Worm (Caenorhabditis elegans) whole organism, L1 larva: ENCODE results near the gene cul-2.

Source experiments
- C34B4.2 ChIP-seq: sonication (generic microtip); optimal IDR thresholded peaks from 2 replicates; lab custom pipeline; 2017; ENCODE audit warnings: mild to moderate bottlenecking, missing genetic modification characterization, missing compliant biosample characterization
- Y116A8C.19 ChIP-seq: sonication (generic microtip); optimal IDR thresholded peaks from 2 replicates; lab custom pipeline; 2016; ENCODE audit warnings: missing compliant biosample characterization, missing genetic modification characterization, borderline replicate concordance
- aha-1 ChIP-seq: fragments of 150-350 bp; optimal IDR thresholded peaks from 2 replicates; lab custom pipeline; 2014; ENCODE audit warnings: missing biosample characterization, missing genetic modification characterization
- alr-1 ChIP-seq: fragments of 200-800 bp; sonication (Bioruptor generic); optimal IDR thresholded peaks from 2 replicates; lab custom pipeline; 2018; ENCODE audit warnings: borderline replicate concordance, mild to moderate bottlenecking, missing genetic modification characterization, missing compliant biosample characterization
- ama-1 ChIP-seq: fragments of 150-350 bp; optimal IDR thresholded peaks from 2 replicates; lab custom pipeline; 2014
- blmp-1 ChIP-seq: fragments of 150-350 bp; optimal IDR thresholded peaks from 2 replicates; lab custom pipeline; 2014; ENCODE audit warnings: missing biosample characterization, missing genetic modification characterization
- ceh-63 ChIP-seq: fragments of 200-800 bp; sonication (Bioruptor generic); optimal IDR thresholded peaks from 2 replicates; lab custom pipeline; 2018; ENCODE audit warnings: mild to moderate bottlenecking, missing genetic modification characterization, missing compliant biosample characterization
- ceh-8 ChIP-seq: fragments of 200-800 bp; sonication (Bioruptor generic); optimal IDR thresholded peaks from 2 replicates; lab custom pipeline; 2018; ENCODE audit warnings: mild to moderate bottlenecking, missing genetic modification characterization, moderate library complexity, missing compliant biosample characterization
- dsc-1 ChIP-seq: sonication (generic microtip); optimal IDR thresholded peaks from 2 replicates; lab custom pipeline; 2016; ENCODE audit warnings: mild to moderate bottlenecking, missing genetic modification characterization, missing compliant biosample characterization
- efl-1 ChIP-seq, 4 experiments: fragments of 150-350 bp; optimal IDR thresholded peaks in 3 of 4; peaks in 1 of 4; 1 replicate in 1 of 4; 2 replicates in 3 of 4; lab custom pipeline; 2014; ENCODE audit warnings: missing biosample characterization in 2 of 4, missing genetic modification characterization in 2 of 4, missing genetic modification reagents in 2 of 4
- egl-13 ChIP-seq: sonication (generic microtip); optimal IDR thresholded peaks from 2 replicates; lab custom pipeline; 2016; ENCODE audit warnings: missing genotype, missing genetic modification reagents, missing genetic modification characterization, missing compliant biosample characterization
- elt-2 ChIP-seq: sonication (generic microtip); optimal IDR thresholded peaks from 2 replicates; lab custom pipeline; 2016; ENCODE audit warnings: missing genetic modification characterization, mild to moderate bottlenecking, inconsistent platforms, missing compliant biosample characterization, missing genetic modification reagents
- elt-3 ChIP-seq, 6 experiments: fragments of 150-350 bp in 1 of 6; sonication (generic microtip); optimal IDR thresholded peaks; 2 replicates each; lab custom pipeline; 2017 to 2018; ENCODE audit warnings: missing biosample characterization in 6 of 6, missing genetic modification characterization in 6 of 6, inconsistent platforms in 1 of 6
- fos-1 ChIP-seq: fragments of 150-350 bp; optimal IDR thresholded peaks from 2 replicates; lab custom pipeline; 2014; ENCODE audit warnings: missing biosample characterization, missing genetic modification characterization
- grh-1 ChIP-seq: fragments of 200-800 bp; sonication (Bioruptor generic); IDR thresholded peaks from 2 replicates; pipeline ENCODE4 v1.3.6; 2022; ENCODE audit warnings: missing genetic modification reagents, missing genetic modification characterization, missing compliant biosample characterization
- hlh-4 ChIP-seq: sonication (generic microtip); optimal IDR thresholded peaks from 2 replicates; lab custom pipeline; 2016; ENCODE audit warnings: mild to moderate bottlenecking, missing genetic modification characterization, missing compliant biosample characterization
- lin-14 ChIP-seq: fragments of 200-800 bp; sonication (Bioruptor generic); optimal IDR thresholded peaks from 2 replicates; lab custom pipeline; 2018; ENCODE audit warnings: mild to moderate bottlenecking, missing genetic modification characterization, moderate library complexity, missing compliant biosample characterization
- lin-35 ChIP-seq, 2 experiments: fragments of 150-350 bp; optimal IDR thresholded peaks; 2 replicates each; lab custom pipeline; 2014; ENCODE audit warnings: missing biosample characterization in 2 of 2, missing genetic modification characterization in 2 of 2, missing genetic modification reagents in 2 of 2
- lsy-2 ChIP-seq, 2 experiments: fragments of 150-350 bp; optimal IDR thresholded peaks; 2 replicates each; lab custom pipeline; 2014; ENCODE audit warnings: missing biosample characterization in 2 of 2, missing genetic modification characterization in 2 of 2
- mab-9 ChIP-seq: fragments of 200-800 bp; sonication (Bioruptor generic); IDR thresholded peaks from 2 replicates; pipeline ENCODE4 v1.3.6; 2022; ENCODE audit warnings: missing genetic modification reagents, missing genetic modification characterization, missing compliant biosample characterization
- mep-1 ChIP-seq: fragments of 150-350 bp; optimal IDR thresholded peaks from 2 replicates; lab custom pipeline; 2014; ENCODE audit warnings: missing biosample characterization, missing genetic modification characterization
- nhr-19 ChIP-seq: fragments of 200-800 bp; sonication (Bioruptor generic); conservative IDR thresholded peaks from 2 replicates; pipeline ENCODE4 v1.3.6; 2022; ENCODE audit warnings: missing genetic modification characterization, missing compliant biosample characterization
- nhr-20 ChIP-seq: sonication (generic microtip); optimal IDR thresholded peaks from 2 replicates; lab custom pipeline; 2016; ENCODE audit warnings: mild to moderate bottlenecking, missing genetic modification characterization, missing compliant biosample characterization
- nhr-28 ChIP-seq: fragments of 150-350 bp; optimal IDR thresholded peaks from 2 replicates; lab custom pipeline; 2014; ENCODE audit warnings: missing biosample characterization, missing genetic modification characterization
- nhr-76 ChIP-seq: sonication (generic microtip); optimal IDR thresholded peaks from 2 replicates; lab custom pipeline; 2017; ENCODE audit warnings: missing biosample characterization, missing genetic modification characterization
- nhr-85 ChIP-seq: sonication (generic microtip); peaks from one replicate; lab custom pipeline; 2016; ENCODE audit warnings: missing genetic modification characterization, inconsistent platforms, missing compliant biosample characterization
- nhr-90 ChIP-seq: sonication (generic microtip); optimal IDR thresholded peaks from 2 replicates; lab custom pipeline; 2016; ENCODE audit warnings: mild to moderate bottlenecking, missing genetic modification characterization, missing compliant biosample characterization; ENCODE audit not compliant: poor library complexity
- pag-3 ChIP-seq: sonication (generic microtip); optimal IDR thresholded peaks from 2 replicates; lab custom pipeline; 2017; ENCODE audit warnings: missing genetic modification characterization, mild to moderate bottlenecking, missing compliant biosample characterization, antibody characterized with exemption, borderline replicate concordance; ENCODE audit not compliant: insufficient read depth
- pqm-1 ChIP-seq: sonication (generic microtip); optimal IDR thresholded peaks from 3 replicates; lab custom pipeline; 2017; ENCODE audit warnings: missing biosample characterization, missing genetic modification characterization
- rnt-1 ChIP-seq: sonication (generic microtip); optimal IDR thresholded peaks from 2 replicates; lab custom pipeline; 2016; ENCODE audit warnings: mild to moderate bottlenecking, missing genetic modification characterization, moderate library complexity, missing compliant biosample characterization
- skn-1 ChIP-seq: fragments of 150-350 bp; optimal IDR thresholded peaks from 2 replicates; lab custom pipeline; 2014; ENCODE audit warnings: missing biosample characterization, missing genetic modification characterization
- snpc-4 ChIP-seq: fragments of 150-350 bp; optimal IDR thresholded peaks from 2 replicates; lab custom pipeline; 2014; ENCODE audit warnings: missing biosample characterization, missing genetic modification characterization
- sup-37 ChIP-seq: fragments of 200-800 bp; sonication (Bioruptor generic); optimal IDR thresholded peaks from 2 replicates; lab custom pipeline; 2018; ENCODE audit warnings: mild to moderate bottlenecking, missing genetic modification characterization, missing compliant biosample characterization
- swsn-7 ChIP-seq: sonication (generic microtip); optimal IDR thresholded peaks from 2 replicates; lab custom pipeline; 2016; ENCODE audit warnings: missing genetic modification characterization, missing compliant biosample characterization
- tbx-2 ChIP-seq: sonication (generic microtip); optimal IDR thresholded peaks from 2 replicates; lab custom pipeline; 2016; ENCODE audit warnings: missing genetic modification characterization, missing compliant biosample characterization
- unc-130 ChIP-seq: fragments of 150-350 bp; optimal IDR thresholded peaks from 2 replicates; lab custom pipeline; 2017; ENCODE audit warnings: missing biosample characterization, missing genetic modification characterization, inconsistent platforms
- unc-86 ChIP-seq: sonication (generic microtip); optimal IDR thresholded peaks from 2 replicates; lab custom pipeline; 2016; ENCODE audit warnings: missing genetic modification characterization, missing compliant biosample characterization
- unc-98 ChIP-seq: fragments of 200-800 bp; sonication (Bioruptor generic); IDR thresholded peaks from 2 replicates; pipeline ENCODE4 v1.3.6; 2022; ENCODE audit warnings: missing genetic modification characterization, missing compliant biosample characterization
- vab-15 ChIP-seq: sonication (generic microtip); optimal IDR thresholded peaks from 2 replicates; lab custom pipeline; 2017; ENCODE audit warnings: missing genotype, mild to moderate bottlenecking, missing genetic modification characterization, missing compliant biosample characterization
- xbp-1 ChIP-seq: sonication (generic microtip); optimal IDR thresholded peaks from 2 replicates; lab custom pipeline; 2016; ENCODE audit warnings: missing genetic modification characterization, missing compliant biosample characterization

cul-2 gene

DNA sequence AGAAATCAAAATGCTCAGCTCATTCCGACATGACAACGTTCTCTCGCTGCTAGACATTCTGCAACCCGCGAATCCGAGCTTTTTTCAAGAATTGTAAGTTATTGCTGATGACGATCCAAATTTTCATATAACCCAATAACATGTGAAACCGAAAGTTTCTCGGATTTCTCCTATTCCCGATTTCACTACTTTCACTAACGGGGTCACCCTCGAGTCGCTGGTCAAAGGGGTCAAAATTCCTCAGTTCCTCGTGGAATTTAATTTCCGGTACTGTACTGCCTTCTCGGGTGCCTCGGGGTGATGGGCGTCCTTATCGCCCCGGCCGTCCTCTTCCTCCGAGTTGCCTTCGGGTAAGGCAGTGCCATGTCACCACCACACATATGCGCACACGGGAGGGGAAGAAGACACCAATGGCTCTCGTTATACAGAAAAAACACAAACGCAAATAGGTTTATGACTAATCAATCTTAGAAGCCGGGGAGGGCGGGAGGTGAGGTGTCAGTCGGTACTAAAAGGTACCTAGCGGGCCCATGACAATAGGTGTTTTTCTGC is 33.2 kb downstream of the cul-2 start:
- TF ChIP-seq elt-3 (tag; optimal IDR thresholded peaks at IDR 0.05; lab: Kevin White, UChicago) (no peak), blmp-1 (peak; percentile 99)

DNA sequence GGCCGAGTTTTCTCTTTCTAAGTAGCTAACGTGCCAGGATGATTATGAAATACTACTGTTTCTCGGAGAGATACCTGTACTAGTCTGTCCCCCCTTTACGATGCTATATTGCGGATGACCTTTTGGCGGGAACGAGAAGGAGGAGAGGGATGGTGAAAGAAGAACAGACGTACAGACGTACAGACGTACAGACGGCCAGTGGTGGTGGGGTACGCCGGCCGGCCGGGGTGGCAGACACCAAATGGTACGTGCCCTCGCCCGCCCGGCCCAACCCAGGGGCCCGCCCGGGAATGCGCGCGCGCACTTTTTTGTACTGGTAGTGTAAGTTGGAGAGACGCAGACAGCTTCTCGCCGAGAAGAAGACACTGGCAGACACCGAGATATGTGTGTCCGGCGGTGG is 34.0 kb downstream of the cul-2 start:
- TF ChIP-seq nhr-85 (tag; lab: Kevin White, UChicago): peak; percentile 71
- TF ChIP-seq ceh-63 (GFP tag; lab: Kevin White, UChicago): no peak
- no peak for TF ChIP-seq rnt-1
- TF ChIP-seq snpc-4 (tag; lab: Kevin White, UChicago): no peak
- TF ChIP-seq Y116A8C.19 (tag; lab: Kevin White, UChicago): no peak
- TF ChIP-seq skn-1 (tag; lab: Kevin White, UChicago): no peak
- no peak for TF ChIP-seq tbx-2 (tag; lab: Kevin White, UChicago)
- peak; percentile 18 for TF ChIP-seq ceh-8 (GFP tag; lab: Kevin White, UChicago)
- no peak for TF ChIP-seq xbp-1
- TF ChIP-seq unc-130 (tag; lab: Kevin White, UChicago): no peak
- no peak for TF ChIP-seq C34B4.2
- TF ChIP-seq mab-9 (GFP tag; lab: Robert Waterston, UW): no peak
- no peak for TF ChIP-seq nhr-20
- no peak for TF ChIP-seq lin-35 (GFP tag; optimal IDR thresholded peaks at IDR 0.05; lab: Kevin White, UChicago)
- TF ChIP-seq lin-14 (GFP tag; lab: Kevin White, UChicago): peak; percentile 48
- TF ChIP-seq elt-3 (tag; optimal IDR thresholded peaks at IDR 0.05; lab: Kevin White, UChicago): no peak
- TF ChIP-seq blmp-1: peak; percentile 70
- TF ChIP-seq vab-15 (tag; lab: Kevin White, UChicago): no peak
- no peak for TF ChIP-seq alr-1 (tag; lab: Kevin White, UChicago)
- no peak for TF ChIP-seq aha-1 (tag; lab: Kevin White, UChicago)
- TF ChIP-seq grh-1 (GFP tag; lab: Robert Waterston, UW): 0 out of 2 replicates have a peak, but pooled peaks have one; percentile 37
- no peak for TF ChIP-seq efl-1 (optimal IDR thresholded peaks at IDR 0.05; lab: Kevin White, UChicago)
- no peak for TF ChIP-seq efl-1 (GFP tag; optimal IDR thresholded peaks at IDR 0.05 in 1 of 2; lab: Kevin White, UChicago)
- no peak for TF ChIP-seq dsc-1 (tag; lab: Kevin White, UChicago)
- TF ChIP-seq ama-1 (lab: Kevin White, UChicago): no peak
- no peak for TF ChIP-seq lsy-2 (tag; optimal IDR thresholded peaks at IDR 0.05; lab: Kevin White, UChicago)
- TF ChIP-seq swsn-7: no peak
- no peak for TF ChIP-seq mep-1
- TF ChIP-seq fos-1 (tag; lab: Kevin White, UChicago): no peak
- peak; percentile 7 for TF ChIP-seq nhr-90
- TF ChIP-seq nhr-28: no peak
- no peak for TF ChIP-seq egl-13 (tag; lab: Kevin White, UChicago)
- TF ChIP-seq nhr-19 (GFP tag; lab: Robert Waterston, UW): no peak
- TF ChIP-seq unc-86 (tag; lab: Kevin White, UChicago): no peak
- TF ChIP-seq nhr-76 (tag; lab: Kevin White, UChicago): no peak
- TF ChIP-seq unc-98: no peak
- no peak for TF ChIP-seq hlh-4 (tag; lab: Kevin White, UChicago)
- no peak for TF ChIP-seq pqm-1
- TF ChIP-seq pag-3 (tag; lab: Kevin White, UChicago): no peak

DNA sequence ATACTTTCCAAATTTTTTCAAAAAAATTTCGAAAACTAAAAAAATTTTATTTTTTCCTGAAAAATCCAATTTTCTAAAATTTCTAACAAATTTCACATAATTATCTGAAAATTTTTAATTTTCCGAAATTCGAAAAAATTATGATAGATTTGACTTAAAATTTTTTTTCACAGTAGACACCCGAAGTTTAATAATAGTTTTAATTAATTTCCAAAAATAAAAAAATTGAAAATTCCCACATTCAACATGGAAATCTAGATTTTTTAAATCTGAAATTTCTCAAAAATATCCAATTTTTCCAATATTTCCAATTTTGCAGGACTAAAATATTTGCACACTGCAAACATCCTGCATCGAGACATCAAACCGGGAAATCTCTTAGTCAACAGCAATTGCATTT is 34.9 kb downstream of the cul-2 start:
- TF ChIP-seq elt-2 (tag; lab: Kevin White, UChicago) (no peak), efl-1 (optimal IDR thresholded peaks at IDR 0.05; lab: Kevin White, UChicago) (no peak), efl-1 (GFP tag; optimal IDR thresholded peaks at IDR 0.05 in 1 of 2; lab: Kevin White, UChicago) (peak in 1 of 2 experiments; percentile 6), sup-37 (GFP tag; lab: Kevin White, UChicago) (no peak)
